Worm (Caenorhabditis elegans): ENCODE measurements around the gene F58E6.11.

ce11 chrV:9753554-9753953, 4.2 kb downstream of the F58E6.11 start:
- TF ChIP-seq gmeb-2 (tag; optimal IDR thresholded peaks at IDR 0.05) (no peak), tbx-7 (tag; optimal IDR thresholded peaks at IDR 0.05) (no peak), Y22D7AL.16 (tag; optimal IDR thresholded peaks at IDR 0.05) (no peak), F13H6.1 (tag; optimal IDR thresholded peaks at IDR 0.05) (no peak), pag-3 (tag; optimal IDR thresholded peaks at IDR 0.05; ENCODE audit: borderline replicate concordance) (no peak), nhr-232 (tag; optimal IDR thresholded peaks at IDR 0.05) (no peak), pqm-1 (tag; optimal IDR thresholded peaks at IDR 0.05) (no peak), ceh-2 (tag; optimal IDR thresholded peaks at IDR 0.05) (no peak), fkh-10 (GFP tag; optimal IDR thresholded peaks at IDR 0.05) (no peak), pha-2 (tag; optimal IDR thresholded peaks at IDR 0.05) (no peak), ceh-6 (GFP tag; optimal IDR thresholded peaks at IDR 0.05) (no peak), ceh-18 (tag; optimal IDR thresholded peaks at IDR 0.05) (no peak), ama-1 (optimal IDR thresholded peaks at IDR 0.05) (no peak)
